Worm (Caenorhabditis elegans) whole organism, midembryonic: ENCODE measurements around the gene dod-23.

Experiments used
- T22C8.4 ChIP-seq: fragments of 200-800 bp; sonication (Bioruptor generic); IDR thresholded peaks from 2 replicates; pipeline ENCODE4 v1.3.6; 2022; ENCODE audit warnings: missing genetic modification characterization, missing compliant biosample characterization
- cog-1 ChIP-seq: sonication (generic microtip); optimal IDR thresholded peaks from 2 replicates; lab custom pipeline; 2016; ENCODE audit warnings: missing genetic modification characterization, missing compliant biosample characterization
- flt-1 ChIP-seq: fragments of 200-800 bp; sonication (Bioruptor generic); IDR thresholded peaks from 2 replicates; pipeline ENCODE4 v1.3.6; 2022; ENCODE audit warnings: missing genetic modification characterization, missing compliant biosample characterization
- klf-2 ChIP-seq: fragments of 200-800 bp; sonication (Bioruptor generic); conservative IDR thresholded peaks from 2 replicates; pipeline ENCODE4 v1.3.6; 2022; ENCODE audit warnings: missing genetic modification reagents, missing genetic modification characterization, missing compliant biosample characterization
- med-1 ChIP-seq: sonication (generic microtip); optimal IDR thresholded peaks from 2 replicates; lab custom pipeline; 2017; ENCODE audit warnings: missing genetic modification characterization, mild to moderate bottlenecking, missing compliant biosample characterization, antibody characterized with exemption, missing genetic modification reagents; ENCODE audit not compliant: insufficient read depth
- ref-1 ChIP-seq: fragments of 200-800 bp; sonication (Bioruptor generic); conservative IDR thresholded peaks from 2 replicates; pipeline ENCODE4 v1.3.6; 2022; ENCODE audit warnings: missing genetic modification reagents, missing genetic modification characterization, missing compliant biosample characterization
- tab-1 ChIP-seq: fragments of 200-800 bp; sonication (Bioruptor generic); IDR thresholded peaks from 2 replicates; pipeline ENCODE4 v1.3.6; 2022; ENCODE audit warnings: missing genetic modification characterization, missing compliant biosample characterization
- ztf-23 ChIP-seq: fragments of 200-800 bp; sonication (Bioruptor generic); IDR thresholded peaks from 2 replicates; pipeline ENCODE4 v1.3.6; 2022; ENCODE audit warnings: missing genetic modification reagents, missing genetic modification characterization, missing compliant biosample characterization
- ztf-29 ChIP-seq: fragments of 200-800 bp; sonication (Bioruptor generic); IDR thresholded peaks from 2 replicates; pipeline ENCODE4 v1.3.6; 2022; ENCODE audit warnings: missing genetic modification reagents, missing genetic modification characterization, missing compliant biosample characterization

The dod-23 gene

ce11 chrII:8399064-8399463 lies at the start of gene dod-23:
Gene dod-23 (minus strand): TSS chrII:8399164.
- TF ChIP-seq tab-1 (GFP tag; lab: Robert Waterston, UW) (no peak), flt-1 (GFP tag; lab: Robert Waterston, UW) (no peak), cog-1 (tag; lab: Kevin White, UChicago) (no peak), med-1 (GFP tag; lab: Kevin White, UChicago) (no peak), ztf-23 (no peak), klf-2 (GFP tag; lab: Robert Waterston, UW) (no peak), T22C8.4 (GFP tag; lab: Robert Waterston, UW) (no peak), ztf-29 (GFP tag; lab: Robert Waterston, UW) (no peak), ref-1 (no peak)

- no peak for TF ChIP-seq ztf-23
These were observed 47.8 kb upstream of the dod-23 start, which contains the start of gene cut-3 for ce11 chrII:8446731-8447130. Gene cut-3 (minus strand): TSS chrII:8446831.

- TF ChIP-seq ztf-29 (GFP tag; lab: Robert Waterston, UW): no peak
- TF ChIP-seq cog-1 (tag; lab: Kevin White, UChicago): no peak
- no peak for TF ChIP-seq ref-1
- TF ChIP-seq klf-2 (GFP tag; lab: Robert Waterston, UW): no peak
- TF ChIP-seq T22C8.4 (GFP tag; lab: Robert Waterston, UW): no peak
- no peak for TF ChIP-seq med-1 (GFP tag; lab: Kevin White, UChicago)
- TF ChIP-seq ztf-23: no peak
- no peak for TF ChIP-seq tab-1 (GFP tag; lab: Robert Waterston, UW)
- no peak for TF ChIP-seq flt-1 (GFP tag; lab: Robert Waterston, UW)
These were observed 45.0 kb upstream of the dod-23 start, which contains the start of gene evl-20 for ce11 chrII:8444007-8444406. Gene evl-20 (plus strand): TSS chrII:8444307.

ce11 chrII:8442717-8443223 lies 43.8 kb upstream of the dod-23 start, which contains the start of gene eif-3.G:
Gene eif-3.G (plus strand): TSS chrII:8442767.
- TF ChIP-seq med-1 (GFP tag; lab: Kevin White, UChicago) (no peak), ref-1 (no peak), tab-1 (GFP tag; lab: Robert Waterston, UW) (no peak), klf-2 (GFP tag; lab: Robert Waterston, UW) (no peak), ztf-23 (no peak), cog-1 (tag; lab: Kevin White, UChicago) (no peak), flt-1 (GFP tag; lab: Robert Waterston, UW) (no peak), T22C8.4 (GFP tag; lab: Robert Waterston, UW) (no peak), ztf-29 (GFP tag; lab: Robert Waterston, UW) (no peak)

- TF ChIP-seq tab-1 (GFP tag; lab: Robert Waterston, UW): no peak
These were observed 43.2 kb upstream of the dod-23 start for ce11 chrII:8442176-8442575.

ce11 chrII:8441519-8441918 lies 42.6 kb upstream of the dod-23 start:
- no peak for TF ChIP-seq ref-1
- TF ChIP-seq klf-2 (GFP tag; lab: Robert Waterston, UW): no peak
- TF ChIP-seq ztf-29 (GFP tag; lab: Robert Waterston, UW): no peak
- no peak for TF ChIP-seq med-1 (GFP tag; lab: Kevin White, UChicago)
- TF ChIP-seq T22C8.4 (GFP tag; lab: Robert Waterston, UW): no peak
- no peak for TF ChIP-seq tab-1 (GFP tag; lab: Robert Waterston, UW)
- TF ChIP-seq ztf-23: no peak
- no peak for TF ChIP-seq flt-1 (GFP tag; lab: Robert Waterston, UW)
- TF ChIP-seq cog-1 (tag; lab: Kevin White, UChicago): no peak

- TF ChIP-seq cog-1 (tag; lab: Kevin White, UChicago) (no peak), tab-1 (GFP tag; lab: Robert Waterston, UW) (no peak), ztf-23 (no peak), ref-1 (no peak), flt-1 (GFP tag; lab: Robert Waterston, UW) (no peak), med-1 (GFP tag; lab: Kevin White, UChicago) (no peak), ztf-29 (GFP tag; lab: Robert Waterston, UW) (no peak), T22C8.4 (GFP tag; lab: Robert Waterston, UW) (no peak), klf-2 (GFP tag; lab: Robert Waterston, UW) (no peak)
These were observed 41.8 kb upstream of the dod-23 start for ce11 chrII:8440792-8441191.

- TF ChIP-seq ztf-23: no peak
- no peak for TF ChIP-seq cog-1 (tag; lab: Kevin White, UChicago)
- TF ChIP-seq ref-1: no peak
- TF ChIP-seq klf-2 (GFP tag; lab: Robert Waterston, UW): no peak
- no peak for TF ChIP-seq tab-1 (GFP tag; lab: Robert Waterston, UW)
- TF ChIP-seq ztf-29 (GFP tag; lab: Robert Waterston, UW): no peak
- no peak for TF ChIP-seq flt-1 (GFP tag; lab: Robert Waterston, UW)
- TF ChIP-seq T22C8.4 (GFP tag; lab: Robert Waterston, UW): no peak
- TF ChIP-seq med-1 (GFP tag; lab: Kevin White, UChicago): no peak
These were observed 41.1 kb upstream of the dod-23 start for ce11 chrII:8440097-8440496.

ce11 chrII:8438791-8439287 lies 39.9 kb upstream of the dod-23 start, which contains the start of gene lips-10:
Gene lips-10 (plus strand): TSS chrII:8439168.
- TF ChIP-seq tab-1 (GFP tag; lab: Robert Waterston, UW): no peak
- no peak for TF ChIP-seq klf-2 (GFP tag; lab: Robert Waterston, UW)
- TF ChIP-seq flt-1 (GFP tag; lab: Robert Waterston, UW): no peak
- no peak for TF ChIP-seq ztf-29 (GFP tag; lab: Robert Waterston, UW)
- no peak for TF ChIP-seq cog-1 (tag; lab: Kevin White, UChicago)
- no peak for TF ChIP-seq med-1 (GFP tag; lab: Kevin White, UChicago)
- TF ChIP-seq ztf-23: no peak
- TF ChIP-seq T22C8.4 (GFP tag; lab: Robert Waterston, UW): no peak
- TF ChIP-seq ref-1: no peak

- TF ChIP-seq ref-1 (no peak), flt-1 (GFP tag; lab: Robert Waterston, UW) (no peak), cog-1 (tag; lab: Kevin White, UChicago) (no peak), ztf-29 (GFP tag; lab: Robert Waterston, UW) (no peak)
These were observed 38.1 kb upstream of the dod-23 start, which contains the start of gene acp-3 for ce11 chrII:8437035-8437434. Gene acp-3 (minus strand): TSS chrII:8437135.
